Fruit fly (Drosophila melanogaster) whole organism, embryonic: ENCODE results near the gene Rab7.

Experiments
- CG1602 ChIP-seq: fragments of 200-800 bp; sonication (Bioruptor generic); optimal IDR thresholded peaks from 3 replicates; lab custom pipeline; 2016; ENCODE audit warnings: missing biosample characterization, missing genetic modification characterization
- CG2129 ChIP-seq: fragments of 200-800 bp; sonication (Bioruptor generic); IDR thresholded peaks from 2 replicates; pipeline ENCODE4 v1.3.6; 2022; ENCODE audit warnings: missing biosample characterization, missing genetic modification characterization; ENCODE audit not compliant: partially characterized antibody
- CG43689 ChIP-seq: fragments of 200-800 bp; sonication (Bioruptor generic); IDR thresholded peaks from 2 replicates; pipeline ENCODE4 v1.3.6; 2022; ENCODE audit warnings: missing biosample characterization, missing genetic modification characterization
- CG4707 ChIP-seq: fragments of 200-800 bp; sonication (Bioruptor generic); optimal IDR thresholded peaks from 2 replicates; lab custom pipeline; 2018; ENCODE audit warnings: missing biosample characterization, mild to moderate bottlenecking, missing genetic modification characterization, moderate library complexity
- CG7786 ChIP-seq: fragments of 200-800 bp; sonication (Bioruptor generic); optimal IDR thresholded peaks from 2 replicates; lab custom pipeline; 2016; ENCODE audit warnings: missing biosample characterization, missing genetic modification characterization
- Fer2 ChIP-seq: fragments of 200-800 bp; sonication (Bioruptor generic); optimal IDR thresholded peaks from 2 replicates; lab custom pipeline; 2018; ENCODE audit warnings: missing biosample characterization, mild to moderate bottlenecking, missing genetic modification characterization, moderate library complexity
- Mrtf ChIP-seq: fragments of 200-800 bp; sonication (Bioruptor generic); IDR thresholded peaks from 3 replicates; pipeline ENCODE4 v1.3.6; 2022; ENCODE audit warnings: missing biosample characterization, missing genetic modification characterization
- ap ChIP-seq: fragments of 200-800 bp; sonication (Bioruptor generic); IDR thresholded peaks from 2 replicates; pipeline ENCODE4 v1.3.6; 2022; ENCODE audit warnings: missing biosample characterization, missing genetic modification characterization
- crp ChIP-seq, 2 experiments: fragments of 200-800 bp; sonication (Bioruptor generic); optimal IDR thresholded peaks; 2 replicates in 1 of 2; 3 replicates in 1 of 2; lab custom pipeline; 2017; ENCODE audit warnings: missing biosample characterization in 2 of 2, missing genetic modification characterization in 2 of 2, mild to moderate bottlenecking in 1 of 2, moderate library complexity in 1 of 2
- disco-r ChIP-seq: fragments of 200-800 bp; sonication (Bioruptor generic); optimal IDR thresholded peaks from 2 replicates; lab custom pipeline; 2016; ENCODE audit warnings: missing biosample characterization, missing genetic modification characterization
- zf30C ChIP-seq: fragments of 200-800 bp; sonication (Bioruptor generic); optimal IDR thresholded peaks from 3 replicates; lab custom pipeline; 2018; ENCODE audit warnings: missing biosample characterization, mild to moderate bottlenecking, missing genetic modification characterization

DNA sequence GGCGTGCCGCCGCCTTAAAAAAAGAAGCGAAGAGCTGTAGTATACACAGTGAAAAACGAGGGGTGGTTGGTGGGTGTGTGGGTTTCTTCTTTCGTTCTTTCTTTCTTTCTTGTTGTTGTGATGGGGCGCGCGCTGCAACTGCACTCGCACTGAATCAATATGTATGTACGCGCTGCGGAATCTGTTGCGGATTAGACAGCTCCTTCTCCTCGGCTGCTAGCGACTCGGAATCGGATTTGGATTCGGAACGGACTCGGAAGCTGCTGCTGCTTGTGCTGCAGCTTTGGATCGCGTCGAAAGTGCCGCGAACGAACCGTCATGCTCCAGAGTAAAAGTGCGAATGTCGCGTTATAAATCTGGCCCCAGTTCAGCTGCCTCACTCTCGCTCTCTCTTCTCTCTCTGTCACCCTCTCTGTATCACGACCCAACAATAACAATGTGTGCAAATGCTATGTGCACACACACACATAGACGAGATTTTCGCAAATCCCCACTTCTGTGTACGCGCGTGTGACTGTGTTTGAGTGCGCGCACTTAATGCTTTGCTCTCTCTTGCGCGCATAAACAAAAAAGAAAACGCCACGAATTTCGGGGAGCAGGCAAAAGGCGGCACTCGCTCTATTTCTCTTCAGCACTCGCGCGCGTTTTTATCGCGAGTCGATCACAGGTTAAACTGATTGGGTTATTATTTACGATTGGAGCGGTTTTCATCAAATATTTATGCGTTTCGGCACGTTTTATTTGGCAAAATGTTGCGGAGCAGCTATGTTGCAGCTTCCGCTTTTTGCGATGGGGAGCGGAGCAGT, 38.4 kb downstream of the Rab7 start:
- TF ChIP-seq zf30C (GFP tag; lab: Kevin White, UChicago): peak; percentile 80
- TF ChIP-seq CG1602 (GFP tag; lab: Kevin White, UChicago): no peak
- no peak for TF ChIP-seq CG4707 (GFP tag; lab: Kevin White, UChicago)
- TF ChIP-seq crp (GFP tag; optimal IDR thresholded peaks at IDR 0.05; lab: Kevin White, UChicago): no peak
- TF ChIP-seq ap: no peak
- no peak for TF ChIP-seq disco-r (GFP tag; lab: Kevin White, UChicago)
- no peak for TF ChIP-seq Fer2 (tag; lab: Kevin White, UChicago)
- no peak for TF ChIP-seq Mrtf
- TF ChIP-seq CG7786 (GFP tag; lab: Kevin White, UChicago): no peak
- TF ChIP-seq CG43689 (GFP tag; lab: Robert Waterston, UW): no peak
- no peak for TF ChIP-seq CG2129 (GFP tag; lab: Robert Waterston, UW)
